Worm (Caenorhabditis elegans) whole organism, early embryonic: ENCODE data around the gene F32E10.5.

Experiments used
- F13C5.2 ChIP-seq: sonication (generic microtip); optimal IDR thresholded peaks from 2 replicates; lab custom pipeline; 2017; ENCODE audit warnings: mild to moderate bottlenecking, missing genetic modification characterization, inconsistent platforms, missing compliant biosample characterization
- aly-1 ChIP-seq: sonication (generic microtip); optimal IDR thresholded peaks from 2 replicates; lab custom pipeline; 2016; ENCODE audit warnings: missing genetic modification characterization, missing compliant biosample characterization
- ama-1 ChIP-seq: fragments of 150-350 bp; optimal IDR thresholded peaks from 2 replicates; lab custom pipeline; 2014
- ceh-13 ChIP-seq: fragments of 200-800 bp; sonication (Bioruptor generic); optimal IDR thresholded peaks from 2 replicates; lab custom pipeline; 2018; ENCODE audit warnings: mild to moderate bottlenecking, missing genetic modification characterization, missing compliant biosample characterization
- ceh-36 ChIP-seq: sonication (generic microtip); optimal IDR thresholded peaks from 2 replicates; lab custom pipeline; 2016; ENCODE audit warnings: missing genetic modification characterization, inconsistent platforms, missing compliant biosample characterization
- ets-7 ChIP-seq: sonication (generic microtip); optimal IDR thresholded peaks from 2 replicates; lab custom pipeline; 2016; ENCODE audit warnings: missing genotype, missing genetic modification characterization, missing compliant biosample characterization
- flt-1 ChIP-seq: fragments of 200-800 bp; sonication (Bioruptor generic); IDR thresholded peaks from 2 replicates; pipeline ENCODE4 v1.3.6; 2022; ENCODE audit warnings: missing genetic modification characterization, missing compliant biosample characterization
- hmbx-1 ChIP-seq: sonication (generic microtip); optimal IDR thresholded peaks from 2 replicates; lab custom pipeline; 2016; ENCODE audit warnings: mild to moderate bottlenecking, missing genetic modification characterization, missing compliant biosample characterization
- hmg-4 ChIP-seq: fragments of 200-800 bp; sonication (Bioruptor generic); optimal IDR thresholded peaks from 2 replicates; lab custom pipeline; 2018; ENCODE audit warnings: mild to moderate bottlenecking, missing genetic modification characterization, missing compliant biosample characterization
- pes-1 ChIP-seq: fragments of 200-800 bp; sonication (Bioruptor generic); IDR thresholded peaks from 2 replicates; pipeline ENCODE4 v1.3.6; 2022; ENCODE audit warnings: missing genetic modification reagents, missing genetic modification characterization, missing compliant biosample characterization
- scrt-1 ChIP-seq: fragments of 200-800 bp; sonication (Bioruptor generic); IDR thresholded peaks from 2 replicates; pipeline ENCODE4 v1.3.6; 2022; ENCODE audit warnings: missing genetic modification characterization, missing compliant biosample characterization
- tbx-37 ChIP-seq: fragments of 200-800 bp; sonication (Bioruptor generic); conservative IDR thresholded peaks from 2 replicates; pipeline ENCODE4 v1.3.6; 2022; ENCODE audit warnings: missing genetic modification reagents, missing genetic modification characterization, missing compliant biosample characterization
- tra-4 ChIP-seq: sonication (generic microtip); optimal IDR thresholded peaks from 2 replicates; lab custom pipeline; 2017; ENCODE audit warnings: missing genetic modification characterization, missing compliant biosample characterization

- TF ChIP-seq pes-1 (no peak), ama-1 (lab: Kevin White, UChicago) (no peak), hmbx-1 (tag; lab: Kevin White, UChicago) (no peak), flt-1 (GFP tag; lab: Robert Waterston, UW) (no peak), F13C5.2 (tag; lab: Kevin White, UChicago) (no peak), ceh-13 (GFP tag; lab: Kevin White, UChicago) (no peak), aly-1 (tag; lab: Kevin White, UChicago) (no peak), scrt-1 (no peak), tra-4 (tag; lab: Kevin White, UChicago) (no peak), ceh-36 (tag; lab: Kevin White, UChicago) (no peak), ets-7 (tag; lab: Kevin White, UChicago) (no peak), tbx-37 (GFP tag; lab: Robert Waterston, UW) (no peak), hmg-4 (GFP tag; lab: Kevin White, UChicago) (no peak)
Measured at ce11 chrIV:7578281-7578680, at the start of gene F32E10.5.
